Fruit fly (Drosophila melanogaster): ENCODE data around the gene CG4751.

The CG4751 gene

dm6 chr2L:11100516-11101061, 29.9 kb upstream of the CG4751 start, which contains the start of gene Ge-1 (continued):
- TF ChIP-seq CG17186 (GFP tag; optimal IDR thresholded peaks at IDR 0.05) (peak; percentile 13), CG14441 (GFP tag; IDR thresholded peaks at IDR 0.05) (no peak), CHES-1-like (GFP tag; optimal IDR thresholded peaks at IDR 0.05) (peak; percentile 29), CG1832 (GFP tag; optimal IDR thresholded peaks at IDR 0.05) (no peak), CG9437 (GFP tag; optimal IDR thresholded peaks at IDR 0.05) (no peak), Doc3 (GFP tag; IDR thresholded peaks at IDR 0.05; ENCODE audit: partially characterized antibody) (0 out of 3 replicates have a peak, but pooled peaks have one; percentile 27), Awh (GFP tag; IDR thresholded peaks at IDR 0.05) (no peak), Bgb (GFP tag; IDR thresholded peaks at IDR 0.05; ENCODE audit: partially characterized antibody) (peak; percentile 57), bowl (GFP tag; IDR thresholded peaks at IDR 0.05) (no peak), CG7928 (GFP tag; optimal IDR thresholded peaks at IDR 0.05) (peak; percentile 95), onecut (GFP tag; IDR thresholded peaks at IDR 0.05) (peak; percentile 35; the same call in 1 of the 2 replicates), inv (GFP tag; IDR thresholded peaks at IDR 0.05; ENCODE audit: partially characterized antibody) (0 out of 2 replicates have a peak, but pooled peaks have one; percentile 20), NfI (GFP tag; optimal IDR thresholded peaks at IDR 0.05) (no peak), CG1792 (GFP tag; optimal IDR thresholded peaks at IDR 0.05) (no peak), Dfd (GFP tag; optimal IDR thresholded peaks at IDR 0.05) (no peak), CG9797 (GFP tag; optimal IDR thresholded peaks at IDR 0.05) (no peak), CG10267 (tag; optimal IDR thresholded peaks at IDR 0.05) (peak; percentile 15), Bteb2 (GFP tag; optimal IDR thresholded peaks at IDR 0.05) (no peak), exex (tag; optimal IDR thresholded peaks at IDR 0.05) (no peak), ind (GFP tag; optimal IDR thresholded peaks at IDR 0.05) (no peak), bbx (GFP tag; IDR thresholded peaks at IDR 0.05; ENCODE audit: partially characterized antibody) (peak; percentile 53; the same call in 1 of the 2 replicates), CG1529 (GFP tag; optimal IDR thresholded peaks at IDR 0.05) (no peak), slp2 (GFP tag; optimal IDR thresholded peaks at IDR 0.05) (no peak), CG6654 (GFP tag; optimal IDR thresholded peaks at IDR 0.05) (no peak), row (GFP tag; IDR thresholded peaks at IDR 0.05) (peak; percentile 26; the same call in 1 of the 3 replicates), CG7963 (GFP tag; IDR thresholded peaks at IDR 0.05; ENCODE audit: partially characterized antibody) (no peak), Gug (GFP tag; IDR thresholded peaks at IDR 0.05) (no peak), tup (GFP tag; optimal IDR thresholded peaks at IDR 0.05) (no peak), HmgZ (tag; optimal IDR thresholded peaks at IDR 0.05) (peak; percentile 38), phol (tag; optimal IDR thresholded peaks at IDR 0.05) (peak; percentile 5), CG10462 (GFP tag; optimal IDR thresholded peaks at IDR 0.05) (no peak), CG17829 (tag; optimal IDR thresholded peaks at IDR 0.05) (peak; percentile 25), CG2116 (GFP tag; optimal IDR thresholded peaks at IDR 0.05) (peak; percentile 67), knrl (GFP tag; IDR thresholded peaks at IDR 0.05; ENCODE audit: partially characterized antibody) (0 out of 3 replicates have a peak, but pooled peaks have one; percentile 31), CG4282 (GFP tag; optimal IDR thresholded peaks at IDR 0.05) (no peak), nom (GFP tag; optimal IDR thresholded peaks at IDR 0.05) (no peak), CG4424 (GFP tag; optimal IDR thresholded peaks at IDR 0.05) (peak; percentile 19), stwl (tag; optimal IDR thresholded peaks at IDR 0.05) (peak; percentile 45), Ets65A (GFP tag) (peak; percentile 72), trem (tag; optimal IDR thresholded peaks at IDR 0.05) (peak; percentile 47), Mrtf (GFP tag; IDR thresholded peaks at IDR 0.05) (no peak), Xrp1 (GFP tag; IDR thresholded peaks at IDR 0.05) (peak; percentile 38; the same call in 1 of the 2 replicates), BEAF-32 (GFP tag; optimal IDR thresholded peaks at IDR 0.05) (peak; percentile 63), MESR4 (GFP tag; optimal IDR thresholded peaks at IDR 0.05) (peak; percentile 29), CG15011 (GFP tag; optimal IDR thresholded peaks at IDR 0.05) (no peak), CG6254 (GFP tag; optimal IDR thresholded peaks at IDR 0.05) (no peak), CG32772 (GFP tag; IDR thresholded peaks at IDR 0.05) (peak; percentile 79), lilli (GFP tag; optimal IDR thresholded peaks at IDR 0.05) (no peak), CG18619 (GFP tag; optimal IDR thresholded peaks at IDR 0.05) (no peak)

Data from whole organism, embryonic.